Worm (Caenorhabditis elegans) whole organism, midembryonic: ENCODE data around the gene F45E1.2.
A peak's percentile ranks its signal among the peaks of the same experiment; 100 is the strongest.

Experiments
- T22C8.4 ChIP-seq: fragments of 200-800 bp; sonication (Bioruptor generic); IDR thresholded peaks from 2 replicates; pipeline ENCODE4 v1.3.6; 2022; ENCODE audit warnings: missing genetic modification characterization, missing compliant biosample characterization
- cog-1 ChIP-seq: sonication (generic microtip); optimal IDR thresholded peaks from 2 replicates; lab custom pipeline; 2016; ENCODE audit warnings: missing genetic modification characterization, missing compliant biosample characterization
- flt-1 ChIP-seq: fragments of 200-800 bp; sonication (Bioruptor generic); IDR thresholded peaks from 2 replicates; pipeline ENCODE4 v1.3.6; 2022; ENCODE audit warnings: missing genetic modification characterization, missing compliant biosample characterization
- klf-2 ChIP-seq: fragments of 200-800 bp; sonication (Bioruptor generic); conservative IDR thresholded peaks from 2 replicates; pipeline ENCODE4 v1.3.6; 2022; ENCODE audit warnings: missing genetic modification reagents, missing genetic modification characterization, missing compliant biosample characterization
- med-1 ChIP-seq: sonication (generic microtip); optimal IDR thresholded peaks from 2 replicates; lab custom pipeline; 2017; ENCODE audit warnings: missing genetic modification characterization, mild to moderate bottlenecking, missing compliant biosample characterization, antibody characterized with exemption, missing genetic modification reagents; ENCODE audit not compliant: insufficient read depth
- ref-1 ChIP-seq: fragments of 200-800 bp; sonication (Bioruptor generic); conservative IDR thresholded peaks from 2 replicates; pipeline ENCODE4 v1.3.6; 2022; ENCODE audit warnings: missing genetic modification reagents, missing genetic modification characterization, missing compliant biosample characterization
- tab-1 ChIP-seq: fragments of 200-800 bp; sonication (Bioruptor generic); IDR thresholded peaks from 2 replicates; pipeline ENCODE4 v1.3.6; 2022; ENCODE audit warnings: missing genetic modification characterization, missing compliant biosample characterization
- ztf-23 ChIP-seq: fragments of 200-800 bp; sonication (Bioruptor generic); IDR thresholded peaks from 2 replicates; pipeline ENCODE4 v1.3.6; 2022; ENCODE audit warnings: missing genetic modification reagents, missing genetic modification characterization, missing compliant biosample characterization
- ztf-29 ChIP-seq: fragments of 200-800 bp; sonication (Bioruptor generic); IDR thresholded peaks from 2 replicates; pipeline ENCODE4 v1.3.6; 2022; ENCODE audit warnings: missing genetic modification reagents, missing genetic modification characterization, missing compliant biosample characterization

F45E1.2 gene

DNA sequence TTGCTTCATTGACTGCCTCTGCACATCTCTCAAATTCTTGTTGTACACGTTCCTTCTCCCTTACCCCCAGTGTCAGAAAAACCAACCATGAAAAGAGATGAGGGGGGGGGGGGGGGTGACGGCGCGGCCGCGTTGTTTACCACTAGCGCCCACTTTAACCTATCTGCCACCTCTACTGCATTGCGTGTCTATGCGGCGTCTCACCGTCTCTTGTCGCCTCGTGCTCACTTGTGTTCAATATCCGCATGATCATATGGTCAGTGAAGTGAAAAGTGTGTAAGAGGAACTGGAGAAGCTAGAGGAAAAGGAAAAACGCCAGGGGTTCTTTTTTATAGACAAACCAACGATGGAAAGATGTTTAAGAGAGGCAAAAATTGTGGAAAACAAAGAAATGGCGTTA, 16.1 kb downstream of the F45E1.2 start:
- TF ChIP-seq flt-1 (GFP tag; lab: Robert Waterston, UW) (peak; percentile 75; the same call in 1 of the 2 replicates), cog-1 (tag; lab: Kevin White, UChicago) (peak; percentile 41), klf-2 (GFP tag; lab: Robert Waterston, UW) (no peak), tab-1 (GFP tag; lab: Robert Waterston, UW) (peak; percentile 41; the same call in 1 of the 2 replicates), ref-1 (GFP tag; lab: Robert Waterston, UW) (no peak), ztf-23 (GFP tag; lab: Robert Waterston, UW) (0 out of 2 replicates have a peak, but pooled peaks have one; percentile 12), ztf-29 (GFP tag; lab: Robert Waterston, UW) (no peak)

DNA sequence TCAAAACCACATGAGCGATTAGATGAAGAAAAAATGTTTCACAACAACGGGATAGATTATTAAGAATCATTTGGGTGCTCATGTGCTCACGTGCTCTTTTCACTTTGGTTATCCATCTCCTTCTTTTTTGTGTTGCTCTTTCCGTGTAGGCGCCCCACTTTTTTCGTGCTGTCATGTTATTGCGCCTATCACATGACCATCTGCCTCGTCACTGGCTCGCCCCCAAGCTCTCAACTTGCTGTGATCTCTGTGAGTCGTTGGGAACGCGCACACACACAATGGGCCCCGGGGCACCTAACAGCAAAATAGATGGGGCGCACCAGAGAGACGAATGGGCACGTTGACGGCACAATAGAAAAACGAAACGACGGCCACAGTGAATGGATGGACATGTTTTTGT, 18.1 kb downstream of the F45E1.2 start:
- TF ChIP-seq ztf-23 (GFP tag; lab: Robert Waterston, UW) (no peak), med-1 (GFP tag; lab: Kevin White, UChicago) (no peak), T22C8.4 (GFP tag; lab: Robert Waterston, UW) (no peak), cog-1 (tag; lab: Kevin White, UChicago) (no peak), flt-1 (GFP tag; lab: Robert Waterston, UW) (no peak), ref-1 (GFP tag; lab: Robert Waterston, UW) (no peak), ztf-29 (GFP tag; lab: Robert Waterston, UW) (no peak), klf-2 (GFP tag; lab: Robert Waterston, UW) (no peak)

DNA sequence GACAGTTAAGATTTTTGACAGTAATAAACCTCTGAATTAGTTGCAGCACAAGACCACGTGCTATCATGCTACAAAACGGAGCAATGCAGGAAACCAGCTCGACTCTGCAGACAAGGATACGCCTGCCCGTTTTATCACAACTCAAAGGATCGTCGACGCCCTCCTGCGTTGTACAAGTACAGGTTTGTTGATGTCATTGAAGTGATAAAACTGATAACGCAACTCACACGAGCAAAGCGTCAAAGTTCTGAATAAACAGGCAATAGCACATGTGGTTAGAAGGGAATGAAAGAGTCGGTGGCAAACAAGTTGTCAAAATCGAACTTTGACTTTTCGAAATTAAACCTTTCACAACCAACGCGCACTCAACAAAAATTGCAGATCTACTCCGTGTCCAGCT, 19.2 kb downstream of the F45E1.2 start:
- TF ChIP-seq ztf-23 (GFP tag; lab: Robert Waterston, UW) (no peak), flt-1 (GFP tag; lab: Robert Waterston, UW) (no peak), cog-1 (tag; lab: Kevin White, UChicago) (no peak), ref-1 (GFP tag; lab: Robert Waterston, UW) (no peak), ztf-29 (GFP tag; lab: Robert Waterston, UW) (no peak), T22C8.4 (GFP tag; lab: Robert Waterston, UW) (no peak), klf-2 (GFP tag; lab: Robert Waterston, UW) (no peak), tab-1 (GFP tag; lab: Robert Waterston, UW) (no peak)

DNA sequence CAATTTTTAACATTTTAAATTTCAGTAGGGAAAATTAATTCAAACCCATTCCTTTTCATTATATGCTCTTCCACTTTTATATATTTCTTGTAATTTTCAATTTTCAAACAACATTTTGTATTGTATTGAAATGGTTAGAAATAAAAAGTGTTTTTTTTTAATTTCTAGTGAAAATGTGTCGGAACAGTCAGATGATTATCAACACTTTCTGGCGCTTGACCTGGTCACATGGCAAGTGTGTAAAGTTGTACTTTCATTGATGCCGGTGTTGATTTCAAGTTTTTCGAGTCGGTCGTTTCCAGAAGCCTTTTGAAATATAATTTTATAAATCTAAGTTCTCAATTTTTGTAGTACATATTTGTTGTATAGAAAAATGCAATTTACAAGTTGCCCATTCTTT, 23.2 kb downstream of the F45E1.2 start:
- no peak for TF ChIP-seq flt-1 (GFP tag; lab: Robert Waterston, UW)
- TF ChIP-seq T22C8.4 (GFP tag; lab: Robert Waterston, UW), result no peak
- no peak for TF ChIP-seq med-1 (GFP tag; lab: Kevin White, UChicago)
- no peak for TF ChIP-seq ztf-29 (GFP tag; lab: Robert Waterston, UW)
- TF ChIP-seq tab-1 (GFP tag; lab: Robert Waterston, UW), result no peak
- TF ChIP-seq ztf-23 (GFP tag; lab: Robert Waterston, UW), result no peak
- no peak for TF ChIP-seq cog-1 (tag; lab: Kevin White, UChicago)
- no peak for TF ChIP-seq ref-1 (GFP tag; lab: Robert Waterston, UW)
- TF ChIP-seq klf-2 (GFP tag; lab: Robert Waterston, UW), result no peak

DNA sequence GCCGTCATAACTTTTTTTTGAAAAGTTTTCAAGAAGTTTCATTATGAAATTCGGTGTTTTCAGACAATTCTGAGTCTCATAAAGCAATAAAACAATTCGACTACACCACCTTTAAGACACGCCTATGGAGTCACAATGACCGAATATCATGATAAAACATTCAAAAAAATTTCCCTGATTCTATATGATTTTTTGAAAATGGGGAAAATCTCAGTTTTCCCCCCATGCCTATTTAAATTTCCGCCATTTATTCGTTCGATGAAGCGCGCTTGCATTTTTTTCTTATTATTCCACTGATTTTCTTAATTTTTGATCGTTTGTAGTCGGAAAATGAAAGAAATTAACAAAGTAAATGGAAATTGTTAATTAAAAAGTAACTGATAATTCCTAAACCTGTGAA, 24.0 kb downstream of the F45E1.2 start:
- TF ChIP-seq cog-1 (tag; lab: Kevin White, UChicago) (no peak), klf-2 (GFP tag; lab: Robert Waterston, UW) (no peak), ztf-23 (GFP tag; lab: Robert Waterston, UW) (no peak), ref-1 (GFP tag; lab: Robert Waterston, UW) (no peak), med-1 (GFP tag; lab: Kevin White, UChicago) (no peak), tab-1 (GFP tag; lab: Robert Waterston, UW) (no peak), T22C8.4 (GFP tag; lab: Robert Waterston, UW) (no peak), flt-1 (GFP tag; lab: Robert Waterston, UW) (no peak), ztf-29 (GFP tag; lab: Robert Waterston, UW) (no peak)

DNA sequence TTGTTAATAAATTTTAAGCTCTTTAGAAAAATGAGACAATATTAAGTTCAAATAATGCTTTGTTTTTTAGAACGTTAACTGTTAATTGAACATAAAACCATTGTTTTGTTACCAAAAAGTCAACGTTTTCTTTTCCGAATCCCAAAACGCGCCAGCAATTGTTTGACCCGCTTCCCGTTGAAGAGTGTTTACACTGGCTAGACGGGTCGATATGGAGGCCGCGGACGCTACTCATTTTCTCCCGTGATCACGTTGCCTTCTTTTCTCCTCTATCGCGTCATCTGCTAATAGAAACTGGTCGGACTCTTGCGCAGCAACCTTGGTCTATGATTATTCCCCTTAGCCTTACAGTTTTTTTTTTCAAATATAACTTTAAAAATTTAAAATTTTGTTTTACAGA, 25.5 kb downstream of the F45E1.2 start, which contains the start of gene C34D10.1:
TSS of gene C34D10.1 (plus strand) at position 400 of the 400 bp plus-strand sequence.
- TF ChIP-seq tab-1 (GFP tag; lab: Robert Waterston, UW), result no peak
- TF ChIP-seq flt-1 (GFP tag; lab: Robert Waterston, UW), result 0 out of 2 replicates have a peak, but pooled peaks have one; percentile 63
- TF ChIP-seq klf-2 (GFP tag; lab: Robert Waterston, UW), result no peak
- no peak for TF ChIP-seq ztf-23 (GFP tag; lab: Robert Waterston, UW)
- 0 out of 2 replicates have a peak, but pooled peaks have one; percentile 38 for TF ChIP-seq T22C8.4 (GFP tag; lab: Robert Waterston, UW)
- TF ChIP-seq cog-1 (tag; lab: Kevin White, UChicago), result peak; percentile 22

DNA sequence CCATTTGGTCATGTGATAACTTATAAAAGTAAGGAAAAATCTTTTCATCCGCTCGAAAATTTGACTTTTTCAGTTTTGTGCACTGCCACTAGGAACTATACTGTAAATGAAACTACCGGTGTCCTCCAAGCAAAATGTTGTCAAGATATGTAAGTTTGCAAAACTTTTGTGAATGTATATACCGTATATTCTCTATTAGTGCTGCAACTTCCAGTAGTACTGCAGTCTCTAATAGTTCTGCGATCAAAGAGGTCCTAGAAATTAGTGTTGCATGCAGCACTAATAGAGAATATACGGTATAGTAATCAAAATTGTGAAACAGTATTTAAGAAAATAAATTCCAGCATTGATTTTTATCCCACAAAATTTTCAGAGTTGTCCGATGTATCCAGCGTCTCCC, 26.5 kb downstream of the F45E1.2 start:
- TF ChIP-seq flt-1 (GFP tag; lab: Robert Waterston, UW) (no peak), tab-1 (GFP tag; lab: Robert Waterston, UW) (no peak), cog-1 (tag; lab: Kevin White, UChicago) (no peak), ref-1 (GFP tag; lab: Robert Waterston, UW) (no peak), T22C8.4 (GFP tag; lab: Robert Waterston, UW) (no peak), ztf-29 (GFP tag; lab: Robert Waterston, UW) (no peak), klf-2 (GFP tag; lab: Robert Waterston, UW) (no peak), med-1 (GFP tag; lab: Kevin White, UChicago) (no peak), ztf-23 (GFP tag; lab: Robert Waterston, UW) (no peak)

DNA sequence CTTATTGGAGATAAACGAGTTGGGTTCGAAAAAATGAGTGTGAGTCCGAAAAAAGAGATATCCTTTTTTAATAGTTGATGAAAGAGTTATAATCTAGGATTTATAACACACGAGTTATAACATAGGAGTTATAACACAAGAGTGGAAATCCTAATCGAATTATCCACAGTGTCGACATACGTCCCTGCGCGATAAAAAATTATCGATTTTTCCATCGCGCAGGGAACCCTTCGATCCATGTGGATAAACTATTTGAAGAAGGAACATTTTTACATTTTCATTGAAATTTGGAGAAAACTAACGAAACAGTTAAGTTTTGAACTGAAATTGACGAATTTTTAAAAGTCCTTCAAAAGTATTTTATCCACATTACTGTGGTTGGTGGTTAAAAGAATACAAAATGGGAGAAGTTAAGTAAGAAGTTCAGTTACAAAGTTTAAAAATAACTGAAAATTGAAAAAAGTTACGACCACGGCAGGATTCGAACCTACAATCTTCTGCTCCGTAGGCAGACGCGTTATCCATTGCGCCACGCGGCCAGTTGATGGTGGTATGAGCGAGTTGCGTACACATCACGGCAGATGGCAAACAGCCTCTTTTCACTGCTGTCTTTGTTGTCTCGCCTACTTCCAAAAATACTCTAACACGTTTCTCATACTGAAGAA, 32.8 kb downstream of the F45E1.2 start:
- TF ChIP-seq ref-1 (GFP tag; lab: Robert Waterston, UW), result 0 out of 2 replicates have a peak, but pooled peaks have one; percentile 26
- peak; percentile 69 for TF ChIP-seq tab-1 (GFP tag; lab: Robert Waterston, UW)
- no peak for TF ChIP-seq ztf-29 (GFP tag; lab: Robert Waterston, UW)
- TF ChIP-seq flt-1 (GFP tag; lab: Robert Waterston, UW), result peak; percentile 80
- peak; percentile 97 for TF ChIP-seq cog-1 (tag; lab: Kevin White, UChicago)
- TF ChIP-seq klf-2 (GFP tag; lab: Robert Waterston, UW), result no peak
- no peak for TF ChIP-seq med-1 (GFP tag; lab: Kevin White, UChicago)
- TF ChIP-seq T22C8.4 (GFP tag; lab: Robert Waterston, UW), result peak; percentile 100
- TF ChIP-seq ztf-23 (GFP tag; lab: Robert Waterston, UW), result peak; percentile 75
